Fruit fly (Drosophila melanogaster) whole organism, prepupa: ENCODE results near the gene P5CDh2.

Source experiments
- CG11902 ChIP-seq: fragments of 200-800 bp; sonication (Bioruptor generic); optimal IDR thresholded peaks from 3 replicates; lab custom pipeline; 2016; ENCODE audit warnings: missing biosample characterization, missing genetic modification characterization
- CG6792 ChIP-seq: fragments of 200-800 bp; sonication (Bioruptor generic); optimal IDR thresholded peaks from 3 replicates; lab custom pipeline; 2016; ENCODE audit warnings: missing biosample characterization, missing genetic modification characterization
- Sox102F ChIP-seq: fragments of 200-800 bp; sonication (Bioruptor generic); optimal IDR thresholded peaks from 2 replicates; lab custom pipeline; 2016; ENCODE audit warnings: missing biosample characterization, mild to moderate bottlenecking, missing genetic modification characterization
- eg ChIP-seq: fragments of 200-800 bp; sonication (Bioruptor generic); IDR thresholded peaks from 3 replicates; pipeline ENCODE4 v1.3.6; 2022; ENCODE audit warnings: missing biosample characterization, missing genetic modification characterization
- esn ChIP-seq: fragments of 200-800 bp; sonication (Bioruptor generic); optimal IDR thresholded peaks from 2 replicates; lab custom pipeline; 2016; ENCODE audit warnings: missing biosample characterization, mild to moderate bottlenecking, missing genetic modification characterization, moderate library complexity
- net ChIP-seq: fragments of 200-800 bp; sonication (Bioruptor generic); optimal IDR thresholded peaks from 3 replicates; lab custom pipeline; 2016; ENCODE audit warnings: missing biosample characterization, missing genetic modification characterization
- spab ChIP-seq: fragments of 200-800 bp; sonication (Bioruptor generic); optimal IDR thresholded peaks from 2 replicates; lab custom pipeline; 2017; ENCODE audit warnings: missing biosample characterization, mild to moderate bottlenecking, missing genetic modification characterization, missing genetic modification reagents

- TF ChIP-seq Sox102F (GFP tag; lab: Kevin White, UChicago) = peak; percentile 72
- TF ChIP-seq net (GFP tag; lab: Kevin White, UChicago) = peak; percentile 79
- peak; percentile 90 for TF ChIP-seq eg (GFP tag; lab: Robert Waterston, UW)
- TF ChIP-seq esn (GFP tag; lab: Kevin White, UChicago) = peak; percentile 79
- peak; percentile 77 for TF ChIP-seq CG6792 (GFP tag; lab: Kevin White, UChicago)
- TF ChIP-seq spab (GFP tag; lab: Kevin White, UChicago) = peak; percentile 89
- TF ChIP-seq CG11902 (GFP tag; lab: Kevin White, UChicago) = peak; percentile 44
Observed at dm6 chr3R:21905615-21906014, 27.9 kb downstream of the P5CDh2 start.
